Fruit fly (Drosophila melanogaster) whole organism: ENCODE measurements around the gene Cpr67Fb.

ENCODE experiments used
- CG8478 ChIP-seq: fragments of >200 bp; optimal IDR thresholded peaks from 2 replicates; lab custom pipeline; 2018; ENCODE audit warnings: inconsistent platforms
- Dll ChIP-seq: fragments of >200 bp; optimal IDR thresholded peaks from 2 replicates; lab custom pipeline; 2017
- EcR ChIP-seq, 2 experiments: fragments of >200 bp; optimal IDR thresholded peaks; 2 replicates each; lab custom pipeline; 2017; ENCODE audit warnings: missing biosample characterization in 2 of 2, missing genetic modification characterization in 2 of 2, missing genetic modification reagents in 2 of 2
- pan ChIP-seq: fragments of >200 bp; optimal IDR thresholded peaks from 2 replicates; lab custom pipeline; 2017
- psq ChIP-seq: fragments of >200 bp; optimal IDR thresholded peaks from 2 replicates; lab custom pipeline; 2017
- usp ChIP-seq: fragments of >200 bp; optimal IDR thresholded peaks from 2 replicates; lab custom pipeline; 2017; ENCODE audit warnings: missing biosample characterization, missing genetic modification characterization, mixed read lengths

DNA sequence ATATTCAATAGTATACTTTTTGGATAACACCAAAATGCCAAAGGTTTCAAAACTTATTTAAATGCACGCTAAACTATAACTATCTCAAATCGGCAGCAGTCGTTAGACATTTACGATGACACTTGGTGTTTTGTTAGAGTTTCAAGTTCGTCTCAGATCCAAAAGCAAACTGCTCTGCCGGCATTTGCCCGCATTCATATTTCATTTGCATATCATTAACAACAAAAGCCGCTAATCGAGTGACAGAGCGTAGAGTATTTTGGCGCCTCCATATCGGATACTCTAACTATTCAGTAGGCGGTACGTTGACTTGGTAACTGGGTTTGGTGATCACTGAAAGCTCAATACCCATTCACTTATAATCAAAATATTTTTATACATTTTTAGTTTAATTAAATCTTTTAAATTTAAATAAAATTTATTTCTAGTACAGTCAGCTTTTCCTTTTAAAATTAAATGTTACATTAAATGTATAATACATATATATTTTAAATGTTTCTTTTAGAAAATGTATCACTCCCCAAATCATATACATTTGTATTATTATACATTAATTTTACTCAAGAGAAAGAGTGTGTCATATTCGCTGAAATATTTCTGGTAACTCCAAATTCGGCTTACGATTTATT is 703 bp upstream of the Cpr67Fb start:
- TF ChIP-seq CG8478 (lab: Kevin White, UChicago), result no peak
- no peak for TF ChIP-seq psq (lab: Kevin White, UChicago)
- no peak for TF ChIP-seq pan
- no peak for TF ChIP-seq EcR (GFP tag; optimal IDR thresholded peaks at IDR 0.05; lab: Kevin White, UChicago)
- TF ChIP-seq Dll (lab: Kevin White, UChicago), result no peak
- no peak for TF ChIP-seq usp (GFP tag; lab: Kevin White, UChicago)
